Fruit fly (Drosophila melanogaster) whole organism, embryonic: ENCODE data around the gene Dop2R.
A peak's percentile ranks its signal among the peaks of the same experiment; 100 is the strongest.

ENCODE experiments used
- CG10366 ChIP-seq: fragments of 200-800 bp; sonication (Bioruptor generic); IDR thresholded peaks from 2 replicates; pipeline ENCODE4 v1.3.6; 2022; ENCODE audit warnings: missing biosample characterization, missing genetic modification characterization
- CG12659 ChIP-seq: fragments of 200-800 bp; sonication (Bioruptor generic); optimal IDR thresholded peaks from 3 replicates; lab custom pipeline; 2017; ENCODE audit warnings: mild to moderate bottlenecking, missing biosample characterization, missing genetic modification reagents, missing genetic modification characterization
- CG13624 ChIP-seq: fragments of 200-800 bp; sonication (Bioruptor generic); optimal IDR thresholded peaks from 2 replicates; lab custom pipeline; 2016; ENCODE audit warnings: missing biosample characterization, missing genetic modification characterization
- CG14441 ChIP-seq: fragments of 200-800 bp; sonication (Bioruptor generic); IDR thresholded peaks from 2 replicates; pipeline ENCODE4 v1.3.6; 2022; ENCODE audit warnings: missing biosample characterization, missing genetic modification characterization
- CG14965 ChIP-seq: fragments of 200-800 bp; sonication (Bioruptor generic); optimal IDR thresholded peaks from 2 replicates; lab custom pipeline; 2016; ENCODE audit warnings: missing biosample characterization, missing genetic modification characterization, borderline replicate concordance
- CG15269 ChIP-seq: fragments of 200-800 bp; sonication (Bioruptor generic); optimal IDR thresholded peaks from 2 replicates; lab custom pipeline; 2018; ENCODE audit warnings: missing biosample characterization, mild to moderate bottlenecking, missing genetic modification characterization, moderate library complexity
- CG17359 ChIP-seq: fragments of 200-800 bp; sonication (Bioruptor generic); optimal IDR thresholded peaks from 3 replicates; lab custom pipeline; 2018; ENCODE audit warnings: missing biosample characterization, mild to moderate bottlenecking, missing genetic modification characterization, moderate library complexity
- CG17802 ChIP-seq: fragments of 200-800 bp; sonication (Bioruptor generic); optimal IDR thresholded peaks from 2 replicates; lab custom pipeline; 2018; ENCODE audit warnings: missing biosample characterization, mild to moderate bottlenecking, missing genetic modification characterization, moderate library complexity
- CG2889 ChIP-seq: fragments of 200-800 bp; sonication (Bioruptor generic); IDR thresholded peaks from 3 replicates; pipeline ENCODE4 v1.3.6; 2022; ENCODE audit warnings: missing biosample characterization, missing genetic modification characterization
- CG3065 ChIP-seq: fragments of 200-800 bp; sonication (Bioruptor generic); optimal IDR thresholded peaks from 2 replicates; lab custom pipeline; 2016; ENCODE audit warnings: missing biosample characterization, missing genetic modification characterization
- CG32767 ChIP-seq: fragments of 200-800 bp; sonication (Bioruptor generic); IDR thresholded peaks from 2 replicates; pipeline ENCODE4 v1.3.6; 2022; ENCODE audit warnings: missing biosample characterization, missing genetic modification characterization
- CG33213 ChIP-seq: fragments of 200-800 bp; sonication (Bioruptor generic); optimal IDR thresholded peaks from 3 replicates; lab custom pipeline; 2016; ENCODE audit warnings: missing biosample characterization, missing genetic modification characterization
- CG34422 ChIP-seq: fragments of 200-800 bp; sonication (Bioruptor generic); IDR thresholded peaks from 3 replicates; pipeline ENCODE4 v1.3.6; 2022; ENCODE audit warnings: missing biosample characterization, missing genetic modification characterization
- CG5953 ChIP-seq: fragments of 200-800 bp; sonication (Bioruptor generic); IDR thresholded peaks from 2 replicates; pipeline ENCODE4 v1.3.6; 2022; ENCODE audit warnings: missing biosample characterization, missing genetic modification characterization
- CG6175 ChIP-seq: fragments of 200-800 bp; sonication (Bioruptor generic); IDR thresholded peaks from 3 replicates; pipeline ENCODE4 v1.3.6; 2022; ENCODE audit warnings: missing biosample characterization, missing genetic modification characterization
- CG7271 ChIP-seq: fragments of 200-800 bp; sonication (Bioruptor generic); optimal IDR thresholded peaks from 2 replicates; lab custom pipeline; 2018; ENCODE audit warnings: missing biosample characterization, mild to moderate bottlenecking, missing genetic modification characterization, moderate library complexity
- CG8290 ChIP-seq, 3 experiments: fragments of 200-800 bp; sonication (Bioruptor generic); optimal IDR thresholded peaks; 2 replicates each; lab custom pipeline; 2016 to 2019; ENCODE audit warnings: missing biosample characterization in 3 of 3, missing genetic modification characterization in 3 of 3, mild to moderate bottlenecking in 2 of 3, moderate library complexity in 1 of 3
- CG9817 ChIP-seq: fragments of 200-800 bp; sonication (Bioruptor generic); optimal IDR thresholded peaks from 2 replicates; lab custom pipeline; 2018; ENCODE audit warnings: missing biosample characterization, mild to moderate bottlenecking, missing genetic modification characterization, moderate library complexity
- D19A ChIP-seq: fragments of 200-800 bp; optimal IDR thresholded peaks from 3 replicates; lab custom pipeline; 2019; ENCODE audit warnings: missing biosample characterization, mild to moderate bottlenecking, missing genetic modification characterization, moderate library complexity
- Dll ChIP-seq: fragments of 200-800 bp; sonication (Bioruptor generic); IDR thresholded peaks from 4 replicates; pipeline ENCODE4 v1.3.6; 2022; ENCODE audit warnings: missing biosample characterization, missing genetic modification characterization; ENCODE audit not compliant: partially characterized antibody
- Dref ChIP-seq: fragments of 200-800 bp; sonication (Bioruptor generic); IDR thresholded peaks from 2 replicates; pipeline ENCODE4 v1.3.6; 2022; ENCODE audit warnings: missing biosample characterization, missing genetic modification characterization
- Fer1 ChIP-seq: fragments of 200-800 bp; sonication (Bioruptor generic); optimal IDR thresholded peaks from 2 replicates; lab custom pipeline; 2017; ENCODE audit warnings: missing biosample characterization, mild to moderate bottlenecking, missing genetic modification characterization
- Fer3 ChIP-seq: fragments of 200-800 bp; sonication (Bioruptor generic); optimal IDR thresholded peaks from 2 replicates; lab custom pipeline; 2018; ENCODE audit warnings: missing biosample characterization, mild to moderate bottlenecking, missing genetic modification characterization, moderate library complexity
- Hmx ChIP-seq: fragments of 200-800 bp; sonication (Bioruptor generic); optimal IDR thresholded peaks from 2 replicates; lab custom pipeline; 2016; ENCODE audit warnings: missing biosample characterization, missing genetic modification characterization
- Hr39 ChIP-seq: fragments of >200 bp; optimal IDR thresholded peaks from 2 replicates; lab custom pipeline; 2017
- Hr51 ChIP-seq, 2 experiments: fragments of 200-800 bp; sonication (Bioruptor generic); optimal IDR thresholded peaks; 2 replicates in 1 of 2; 3 replicates in 1 of 2; lab custom pipeline; 2016 to 2018; ENCODE audit warnings: missing biosample characterization in 2 of 2, missing genetic modification characterization in 2 of 2, mild to moderate bottlenecking in 1 of 2, moderate library complexity in 1 of 2
- Opbp ChIP-seq: fragments of 200-800 bp; sonication (Bioruptor generic); IDR thresholded peaks from 3 replicates; pipeline ENCODE4 v1.3.6; 2022; ENCODE audit warnings: missing biosample characterization, missing genetic modification characterization; ENCODE audit not compliant: partially characterized antibody
- Pdp1 ChIP-seq, 2 experiments: fragments of 200-800 bp; sonication (Bioruptor generic); optimal IDR thresholded peaks; 3 replicates each; lab custom pipeline; 2016; ENCODE audit warnings: missing biosample characterization in 2 of 2, missing genetic modification characterization in 2 of 2, mild to moderate bottlenecking in 1 of 2, moderate library complexity in 1 of 2
- Poxn ChIP-seq: fragments of 200-800 bp; sonication (Bioruptor generic); IDR thresholded peaks from 2 replicates; pipeline ENCODE4 v1.3.6; 2022; ENCODE audit warnings: missing biosample characterization, missing genetic modification characterization
- Rx ChIP-seq: fragments of 200-800 bp; sonication (Bioruptor generic); IDR thresholded peaks from 2 replicates; pipeline ENCODE4 v1.3.6; 2022; ENCODE audit warnings: missing biosample characterization, missing genetic modification characterization
- Xbp1 ChIP-seq: fragments of 200-800 bp; sonication (Bioruptor generic); optimal IDR thresholded peaks from 3 replicates; lab custom pipeline; 2016; ENCODE audit warnings: missing biosample characterization, mild to moderate bottlenecking, missing genetic modification characterization
- al ChIP-seq: fragments of 200-800 bp; sonication (Bioruptor generic); IDR thresholded peaks from 2 replicates; pipeline ENCODE4 v1.3.6; 2022; ENCODE audit warnings: missing biosample characterization, missing genetic modification characterization
- ap ChIP-seq: fragments of 200-800 bp; sonication (Bioruptor generic); IDR thresholded peaks from 2 replicates; pipeline ENCODE4 v1.3.6; 2022; ENCODE audit warnings: missing biosample characterization, missing genetic modification characterization
- cato ChIP-seq: fragments of 200-800 bp; sonication (Bioruptor generic); optimal IDR thresholded peaks from 2 replicates; lab custom pipeline; 2016; ENCODE audit warnings: missing biosample characterization, missing genetic modification characterization, borderline replicate concordance
- croc ChIP-seq: fragments of 200-800 bp; sonication (Bioruptor generic); conservative IDR thresholded peaks from 3 replicates; pipeline ENCODE4 v1.3.6; 2022; ENCODE audit warnings: missing biosample characterization, missing genetic modification characterization
- crol ChIP-seq: fragments of 200-800 bp; sonication (Bioruptor generic); IDR thresholded peaks from 2 replicates; pipeline ENCODE4 v1.3.6; 2022; ENCODE audit warnings: missing biosample characterization, missing genetic modification characterization
- dysf ChIP-seq: fragments of 200-800 bp; sonication (Bioruptor generic); IDR thresholded peaks from 3 replicates; pipeline ENCODE4 v1.3.6; 2022; ENCODE audit warnings: missing biosample characterization, missing genetic modification characterization
- gcm ChIP-seq: fragments of 200-800 bp; sonication (Bioruptor generic); optimal IDR thresholded peaks from 2 replicates; lab custom pipeline; 2019; ENCODE audit warnings: missing biosample characterization, mild to moderate bottlenecking, missing genetic modification characterization, moderate library complexity
- jumu ChIP-seq: fragments of 200-800 bp; sonication (Bioruptor generic); optimal IDR thresholded peaks from 3 replicates; lab custom pipeline; 2016; ENCODE audit warnings: missing biosample characterization, missing genetic modification characterization
- knrl ChIP-seq: fragments of 200-800 bp; sonication (Bioruptor generic); IDR thresholded peaks from 3 replicates; pipeline ENCODE4 v1.3.6; 2022; ENCODE audit warnings: missing biosample characterization, missing genetic modification characterization; ENCODE audit not compliant: partially characterized antibody
- lmd ChIP-seq: fragments of 200-800 bp; sonication (Bioruptor generic); IDR thresholded peaks from 2 replicates; pipeline ENCODE4 v1.3.6; 2022; ENCODE audit warnings: missing biosample characterization, missing genetic modification characterization
- row ChIP-seq: fragments of 200-800 bp; sonication (Bioruptor generic); IDR thresholded peaks from 3 replicates; pipeline ENCODE4 v1.3.6; 2022; ENCODE audit warnings: missing biosample characterization, missing genetic modification characterization
- slbo ChIP-seq: fragments of 200-800 bp; sonication (Bioruptor generic); IDR thresholded peaks from 2 replicates; pipeline ENCODE4 v1.3.6; 2022; ENCODE audit warnings: missing biosample characterization, missing genetic modification characterization
- tap ChIP-seq: fragments of 200-800 bp; optimal IDR thresholded peaks from 3 replicates; lab custom pipeline; 2019; ENCODE audit warnings: missing biosample characterization, mild to moderate bottlenecking, missing genetic modification characterization, moderate library complexity
- tgo ChIP-seq: fragments of 200-800 bp; sonication (Bioruptor generic); IDR thresholded peaks from 3 replicates; pipeline ENCODE4 v1.3.6; 2022; ENCODE audit warnings: missing biosample characterization, missing genetic modification characterization
- tup ChIP-seq: fragments of 200-800 bp; sonication (Bioruptor generic); optimal IDR thresholded peaks from 2 replicates; lab custom pipeline; 2016; ENCODE audit warnings: missing biosample characterization, mild to moderate bottlenecking, missing genetic modification characterization, moderate library complexity

Gene Dop2R

dm6 chrX:20067017-20067416 lies 4.5 kb upstream of the Dop2R start:
- TF ChIP-seq Hr39 (peak; percentile 95), CG34422 (GFP tag; lab: Robert Waterston, UW) (no peak)

DNA sequence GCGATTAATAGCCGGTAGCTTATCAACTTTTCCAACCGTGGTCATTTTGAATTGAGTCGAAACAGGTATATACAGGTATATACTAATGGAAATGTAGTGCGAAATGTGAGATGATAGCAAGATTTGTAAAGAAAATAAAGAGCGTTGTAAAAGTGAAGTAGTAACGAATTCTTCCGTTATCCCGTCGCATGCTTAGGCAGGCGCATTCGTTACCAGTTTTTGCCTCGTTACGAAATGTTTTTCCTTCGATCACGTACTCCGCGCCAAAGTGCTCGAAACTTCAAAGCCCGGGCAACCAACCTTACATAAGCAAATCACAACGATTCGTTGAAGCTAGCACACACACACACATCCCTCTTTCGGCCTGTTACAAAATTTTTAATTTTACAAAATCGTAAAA lies 11.5 kb downstream of the Dop2R start, which contains the start of gene CG9570:
Gene CG9570 (plus strand): TSS at position 301 of the 400 bp plus-strand sequence.
- TF ChIP-seq CG17802 (tag; lab: Kevin White, UChicago) = no peak
- no peak for TF ChIP-seq Poxn (GFP tag; lab: Robert Waterston, UW)
- TF ChIP-seq CG7271 (tag; lab: Kevin White, UChicago) = no peak
- TF ChIP-seq Rx (GFP tag; lab: Robert Waterston, UW) = no peak
- TF ChIP-seq jumu (GFP tag; lab: Kevin White, UChicago) = no peak
- TF ChIP-seq CG33213 = no peak
- no peak for TF ChIP-seq gcm
- TF ChIP-seq CG8290 (GFP tag; optimal IDR thresholded peaks at IDR 0.05; lab: Kevin White, UChicago) = no peak
- no peak for TF ChIP-seq CG8290 (tag; optimal IDR thresholded peaks at IDR 0.05; lab: Kevin White, UChicago)
- TF ChIP-seq tup (GFP tag; lab: Kevin White, UChicago) = no peak
- TF ChIP-seq Hmx (GFP tag; lab: Kevin White, UChicago) = no peak
- TF ChIP-seq tgo (GFP tag; lab: Robert Waterston, UW) = no peak
- no peak for TF ChIP-seq crol (GFP tag; lab: Robert Waterston, UW)
- no peak for TF ChIP-seq ap (GFP tag; lab: Robert Waterston, UW)
- TF ChIP-seq knrl (GFP tag; lab: Robert Waterston, UW) = no peak
- TF ChIP-seq tap (tag; lab: Kevin White, UChicago) = no peak
- no peak for TF ChIP-seq croc (GFP tag; lab: Robert Waterston, UW)
- no peak for TF ChIP-seq al (GFP tag; lab: Robert Waterston, UW)
- no peak for TF ChIP-seq lmd (GFP tag; lab: Robert Waterston, UW)
- no peak for TF ChIP-seq Fer1 (GFP tag; lab: Kevin White, UChicago)
- TF ChIP-seq, all 482 proteins: peak for 0

- TF ChIP-seq Fer3 = no peak
- TF ChIP-seq CG6175 (GFP tag; lab: Robert Waterston, UW) = no peak
- TF ChIP-seq Opbp (GFP tag; lab: Robert Waterston, UW) = no peak
- no peak for TF ChIP-seq CG17359 (tag; lab: Kevin White, UChicago)
- TF ChIP-seq Hr51 (GFP tag; optimal IDR thresholded peaks at IDR 0.05; lab: Kevin White, UChicago) = no peak
- no peak for TF ChIP-seq CG5953 (GFP tag; lab: Robert Waterston, UW)
Measured at dm6 chrX:20001996-20002395, 60.5 kb downstream of the Dop2R start, which contains the start of gene lky. TSS of gene lky (minus strand) at chrX:20002096.

dm6 chrX:19964215-19964614 lies 98.3 kb downstream of the Dop2R start:
- TF ChIP-seq Dref (GFP tag; lab: Robert Waterston, UW) (no peak), CG9817 (peak; percentile 58), CG2889 (GFP tag; lab: Robert Waterston, UW) (0 out of 3 replicates have a peak, but pooled peaks have one; percentile 18), CG12659 (GFP tag; lab: Kevin White, UChicago) (peak; percentile 23), CG10366 (GFP tag; lab: Robert Waterston, UW) (peak; percentile 44), Pdp1 (GFP tag; optimal IDR thresholded peaks at IDR 0.05; lab: Kevin White, UChicago) (peak; percentile 24 to 27), CG13624 (GFP tag; lab: Kevin White, UChicago) (peak; percentile 41), row (GFP tag; lab: Robert Waterston, UW) (peak; percentile 80), CG15269 (tag; lab: Kevin White, UChicago) (peak; percentile 70), cato (no peak), Dll (GFP tag; lab: Robert Waterston, UW) (no peak), CG3065 (GFP tag; lab: Kevin White, UChicago) (no peak), CG17359 (tag; lab: Kevin White, UChicago) (peak; percentile 31), slbo (GFP tag; lab: Robert Waterston, UW) (peak; percentile 71), CG14441 (GFP tag; lab: Robert Waterston, UW) (peak; percentile 55), dysf (GFP tag; lab: Robert Waterston, UW) (peak; percentile 65; the same call in 2 of the 3 replicates), CG14965 (GFP tag; lab: Kevin White, UChicago) (no peak), CG32767 (GFP tag; lab: Robert Waterston, UW) (peak; percentile 22; the same call in 1 of the 2 replicates), Xbp1 (GFP tag; lab: Kevin White, UChicago) (peak; percentile 32), D19A (tag; lab: Kevin White, UChicago) (peak; percentile 79)
